Fruit fly (Drosophila melanogaster): ENCODE measurements around the gene Arr2.

Gene Arr2

DNA sequence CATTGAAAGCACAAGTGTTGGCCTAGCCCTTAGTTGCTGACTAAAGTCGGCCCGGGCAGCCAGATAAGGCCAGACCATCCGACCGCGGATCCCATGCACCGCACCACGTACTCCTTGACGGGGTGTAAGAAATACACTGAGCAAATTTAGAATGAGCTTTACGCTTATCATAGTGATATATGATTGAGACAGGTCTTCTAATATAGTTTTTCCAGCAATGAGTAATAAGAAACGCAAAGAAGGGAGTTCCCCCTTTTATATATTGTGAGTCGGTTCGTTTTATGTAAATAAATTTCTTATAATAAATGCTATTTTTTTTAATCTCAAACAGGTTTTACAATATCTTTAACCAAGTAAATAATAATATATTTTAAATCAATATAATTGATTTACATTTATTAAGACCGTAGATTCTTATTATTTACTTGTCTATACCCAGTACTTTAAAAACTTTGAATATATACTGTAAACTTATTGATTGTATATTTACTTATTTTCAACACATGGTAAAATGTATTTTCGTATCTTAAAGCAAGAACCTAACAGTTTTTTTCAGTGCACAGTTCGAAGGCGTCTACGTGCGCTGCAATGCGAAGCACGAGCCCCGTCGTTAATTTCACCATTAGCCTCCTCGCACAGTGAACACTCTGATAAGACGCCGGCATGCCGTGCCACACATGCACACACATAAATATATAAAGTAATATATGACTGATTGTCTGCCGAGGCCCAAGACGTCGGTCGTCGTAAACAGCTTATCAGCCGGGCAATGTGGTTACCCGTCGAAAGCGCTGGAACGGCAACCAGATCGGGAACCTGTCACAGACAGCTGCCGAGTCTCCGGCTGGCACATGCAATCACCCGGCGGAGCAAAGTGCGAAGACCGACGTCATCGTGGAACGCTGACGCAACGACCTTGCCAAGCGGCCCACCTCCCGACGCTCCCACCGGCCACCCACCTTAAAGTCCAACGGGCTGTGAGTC is 43.4 kb upstream of the Arr2 start (continued):
- TF ChIP-seq Fer1 (GFP tag; optimal IDR thresholded peaks at IDR 0.05) (no peak), CG15269 (tag; optimal IDR thresholded peaks at IDR 0.05) (peak; percentile 53), Poxn (GFP tag; IDR thresholded peaks at IDR 0.05) (no peak), kni (GFP tag; optimal IDR thresholded peaks at IDR 0.05) (no peak), dysf (GFP tag; IDR thresholded peaks at IDR 0.05) (peak; percentile 51; the same call in 2 of the 3 replicates), Sin3A (optimal IDR thresholded peaks at IDR 0.05) (no peak), toy (GFP tag; IDR thresholded peaks at IDR 0.05) (no peak), vvl (GFP tag; IDR thresholded peaks at IDR 0.05) (no peak), sna (GFP tag; IDR thresholded peaks at IDR 0.05; ENCODE audit: partially characterized antibody) (no peak), nmo (GFP tag; optimal IDR thresholded peaks at IDR 0.05) (peak; percentile 71), CG31365 (tag; optimal IDR thresholded peaks at IDR 0.05) (no peak), Nf-YB (GFP tag; optimal IDR thresholded peaks at IDR 0.05) (peak; percentile 30), CG4820 (GFP tag; optimal IDR thresholded peaks at IDR 0.05) (peak; percentile 33), Neu2 (GFP tag; optimal IDR thresholded peaks at IDR 0.05; ENCODE audit: borderline replicate concordance) (no peak), z (GFP tag; IDR thresholded peaks at IDR 0.05) (no peak), slbo (GFP tag; IDR thresholded peaks at IDR 0.05) (peak; percentile 31; the same call in 1 of the 2 replicates), Dek (tag; optimal IDR thresholded peaks at IDR 0.05) (peak; percentile 18), grn (GFP tag; optimal IDR thresholded peaks at IDR 0.05) (no peak), tgo (GFP tag; IDR thresholded peaks at IDR 0.05) (peak; percentile 28; the same call in 2 of the 3 replicates), gcm2 (GFP tag; optimal IDR thresholded peaks at IDR 0.05) (no peak), Ets65A (GFP tag) (no peak), sr (GFP tag; IDR thresholded peaks at IDR 0.05) (no peak), en (GFP tag; optimal IDR thresholded peaks at IDR 0.05) (no peak), chinmo (GFP tag; IDR thresholded peaks at IDR 0.05; ENCODE audit: partially characterized antibody) (peak; percentile 85; the same call in 3 of the 4 replicates), cwo (GFP tag; optimal IDR thresholded peaks at IDR 0.05) (peak; percentile 93), crp (GFP tag; optimal IDR thresholded peaks at IDR 0.05) (no peak), Sox100B (GFP tag; optimal IDR thresholded peaks at IDR 0.05) (peak; percentile 67), Atf6 (GFP tag; IDR thresholded peaks at IDR 0.05) (no peak), CG5245 (GFP tag; optimal IDR thresholded peaks at IDR 0.05) (no peak), otp (GFP tag; IDR thresholded peaks at IDR 0.05) (0 out of 3 replicates have a peak, but pooled peaks have one; percentile 31), CG4404 (GFP tag; IDR thresholded peaks at IDR 0.05) (no peak), NK7.1 (GFP tag; optimal IDR thresholded peaks at IDR 0.05) (no peak), CG1024 (GFP tag; IDR thresholded peaks at IDR 0.05) (no peak), CG14441 (GFP tag; IDR thresholded peaks at IDR 0.05) (peak; percentile 38; the same call in 1 of the 2 replicates), sens-2 (GFP tag; IDR thresholded peaks at IDR 0.05) (no peak), CG8388 (GFP tag; optimal IDR thresholded peaks at IDR 0.05) (peak; percentile 31), fru (optimal IDR thresholded peaks at IDR 0.05) (no peak), Dref (GFP tag; IDR thresholded peaks at IDR 0.05) (no peak), ato (GFP tag; IDR thresholded peaks at IDR 0.05; ENCODE audit: partially characterized antibody) (no peak), exex (tag; optimal IDR thresholded peaks at IDR 0.05) (peak; percentile 61), shn (GFP tag; optimal IDR thresholded peaks at IDR 0.05) (no peak), CG13424 (tag; optimal IDR thresholded peaks at IDR 0.05) (peak; percentile 63), pum (GFP tag; optimal IDR thresholded peaks at IDR 0.05) (no peak), CG10209 (GFP tag; optimal IDR thresholded peaks at IDR 0.05) (peak; percentile 66), CG12769 (tag; optimal IDR thresholded peaks at IDR 0.05) (peak; percentile 88), CG8089 (GFP tag; optimal IDR thresholded peaks at IDR 0.05) (no peak), CG2199 (GFP tag; IDR thresholded peaks at IDR 0.05) (no peak), CG32767 (GFP tag; IDR thresholded peaks at IDR 0.05) (no peak), Nf-YA (GFP tag; IDR thresholded peaks at IDR 0.05) (no peak)

Data from whole organism, embryonic.